Fruit fly (Drosophila melanogaster) whole organism, embryonic: ENCODE measurements around the gene Usf.

ENCODE experiments used
- Aef1 ChIP-seq: fragments of 200-800 bp; sonication (Bioruptor generic); IDR thresholded peaks from 3 replicates; pipeline ENCODE4 v1.3.6; 2022; ENCODE audit warnings: missing biosample characterization, missing genetic modification characterization
- Asciz ChIP-seq: fragments of 200-800 bp; sonication (Bioruptor generic); optimal IDR thresholded peaks from 2 replicates; lab custom pipeline; 2017; ENCODE audit warnings: missing biosample characterization, mild to moderate bottlenecking, missing genetic modification characterization, missing genetic modification reagents
- B-H1 ChIP-seq: fragments of 200-800 bp; sonication (Bioruptor generic); IDR thresholded peaks from 3 replicates; pipeline ENCODE4 v1.3.6; 2022; ENCODE audit warnings: missing biosample characterization, missing genetic modification characterization
- CG10366 ChIP-seq: fragments of 200-800 bp; sonication (Bioruptor generic); IDR thresholded peaks from 2 replicates; pipeline ENCODE4 v1.3.6; 2022; ENCODE audit warnings: missing biosample characterization, missing genetic modification characterization
- CG10431 ChIP-seq: fragments of 200-800 bp; sonication (Bioruptor generic); optimal IDR thresholded peaks from 3 replicates; lab custom pipeline; 2018; ENCODE audit warnings: missing biosample characterization, mild to moderate bottlenecking, missing genetic modification characterization
- CG10565 ChIP-seq: fragments of 200-800 bp; sonication (Bioruptor generic); optimal IDR thresholded peaks from 3 replicates; lab custom pipeline; 2016; ENCODE audit warnings: missing biosample characterization, mild to moderate bottlenecking, missing genetic modification characterization
- CG10959 ChIP-seq: fragments of 200-800 bp; sonication (Bioruptor generic); IDR thresholded peaks from 2 replicates; pipeline ENCODE4 v1.3.6; 2022; ENCODE audit warnings: missing biosample characterization, missing genetic modification characterization
- CG11723 ChIP-seq: fragments of 200-800 bp; sonication (Bioruptor generic); optimal IDR thresholded peaks from 2 replicates; lab custom pipeline; 2017; ENCODE audit warnings: missing biosample characterization, mild to moderate bottlenecking, missing genetic modification characterization
- CG12769 ChIP-seq: fragments of 200-800 bp; sonication (Bioruptor generic); optimal IDR thresholded peaks from 2 replicates; lab custom pipeline; 2019; ENCODE audit warnings: missing biosample characterization, mild to moderate bottlenecking, missing genetic modification characterization, moderate library complexity
- CG13424 ChIP-seq: fragments of 200-800 bp; sonication (Bioruptor generic); optimal IDR thresholded peaks from 2 replicates; lab custom pipeline; 2019; ENCODE audit warnings: missing biosample characterization, mild to moderate bottlenecking, missing genetic modification characterization, moderate library complexity
- CG15696 ChIP-seq: fragments of 200-800 bp; sonication (Bioruptor generic); optimal IDR thresholded peaks from 2 replicates; lab custom pipeline; 2019; ENCODE audit warnings: missing biosample characterization, mild to moderate bottlenecking, missing genetic modification characterization, moderate library complexity
- CG17328 ChIP-seq: fragments of 200-800 bp; sonication (Bioruptor generic); IDR thresholded peaks from 2 replicates; pipeline ENCODE4 v1.3.6; 2022; ENCODE audit warnings: missing biosample characterization, missing genetic modification characterization
- CG17361 ChIP-seq: fragments of 200-800 bp; sonication (Bioruptor generic); IDR thresholded peaks from 3 replicates; pipeline ENCODE4 v1.3.6; 2022; ENCODE audit warnings: missing biosample characterization, missing genetic modification characterization
- CG18619 ChIP-seq: fragments of 200-800 bp; sonication (Bioruptor generic); optimal IDR thresholded peaks from 3 replicates; lab custom pipeline; 2017; ENCODE audit warnings: missing biosample characterization, mild to moderate bottlenecking, missing genetic modification characterization
- CG2202 ChIP-seq: fragments of 200-800 bp; sonication (Bioruptor generic); optimal IDR thresholded peaks from 2 replicates; lab custom pipeline; 2018; ENCODE audit warnings: missing biosample characterization, mild to moderate bottlenecking, missing genetic modification characterization
- CG30403 ChIP-seq: fragments of 200-800 bp; sonication (Bioruptor generic); optimal IDR thresholded peaks from 3 replicates; lab custom pipeline; 2016; ENCODE audit warnings: missing biosample characterization, missing genetic modification characterization
- CG31388 ChIP-seq: fragments of 200-800 bp; sonication (Bioruptor generic); optimal IDR thresholded peaks from 2 replicates; lab custom pipeline; 2016; ENCODE audit warnings: missing biosample characterization, missing genetic modification characterization
- CG32532 ChIP-seq: fragments of 200-800 bp; sonication (Bioruptor generic); IDR thresholded peaks from 2 replicates; pipeline ENCODE4 v1.3.6; 2022; ENCODE audit warnings: missing biosample characterization, missing genetic modification characterization
- CG3838 ChIP-seq: fragments of 200-800 bp; sonication (Bioruptor generic); optimal IDR thresholded peaks from 3 replicates; lab custom pipeline; 2016; ENCODE audit warnings: missing biosample characterization, missing genetic modification characterization
- CG4328 ChIP-seq: fragments of 200-800 bp; sonication (Bioruptor generic); optimal IDR thresholded peaks from 3 replicates; lab custom pipeline; 2017; ENCODE audit warnings: missing biosample characterization, missing genetic modification reagents, missing genetic modification characterization
- CG4424 ChIP-seq: fragments of 200-800 bp; sonication (Bioruptor generic); optimal IDR thresholded peaks from 3 replicates; lab custom pipeline; 2016; ENCODE audit warnings: missing biosample characterization, missing genetic modification characterization
- CG5180 ChIP-seq: fragments of 200-800 bp; sonication (Bioruptor generic); optimal IDR thresholded peaks from 3 replicates; lab custom pipeline; 2017; ENCODE audit warnings: missing biosample characterization, missing genetic modification characterization, mild to moderate bottlenecking, moderate library complexity, missing genetic modification reagents
- CG9727 ChIP-seq: fragments of 200-800 bp; sonication (Bioruptor generic); optimal IDR thresholded peaks from 3 replicates; lab custom pipeline; 2017; ENCODE audit warnings: missing biosample characterization, mild to moderate bottlenecking, missing genetic modification characterization
- Dref ChIP-seq: fragments of 200-800 bp; sonication (Bioruptor generic); IDR thresholded peaks from 2 replicates; pipeline ENCODE4 v1.3.6; 2022; ENCODE audit warnings: missing biosample characterization, missing genetic modification characterization
- Hsf ChIP-seq: fragments of 200-800 bp; sonication (Bioruptor generic); optimal IDR thresholded peaks from 3 replicates; lab custom pipeline; 2016; ENCODE audit warnings: missing biosample characterization, missing genetic modification characterization
- MTF-1 ChIP-seq: fragments of 200-800 bp; sonication (Bioruptor generic); optimal IDR thresholded peaks from 2 replicates; lab custom pipeline; 2018; ENCODE audit warnings: missing biosample characterization, mild to moderate bottlenecking, missing genetic modification characterization, borderline replicate concordance
- Max ChIP-seq: fragments of 200-800 bp; sonication (Bioruptor generic); optimal IDR thresholded peaks from 2 replicates; lab custom pipeline; 2016; ENCODE audit warnings: missing biosample characterization, mild to moderate bottlenecking, missing genetic modification characterization
- Meics ChIP-seq: fragments of 200-800 bp; sonication (Bioruptor generic); optimal IDR thresholded peaks from 2 replicates; lab custom pipeline; 2017; ENCODE audit warnings: missing biosample characterization, mild to moderate bottlenecking, missing genetic modification characterization
- Nf-YA ChIP-seq: fragments of 200-800 bp; sonication (Bioruptor generic); IDR thresholded peaks from 2 replicates; pipeline ENCODE4 v1.3.6; 2022; ENCODE audit warnings: missing biosample characterization, missing genetic modification characterization
- Nf-YC ChIP-seq: fragments of 200-800 bp; optimal IDR thresholded peaks from 3 replicates; lab custom pipeline; 2019; ENCODE audit warnings: missing biosample characterization, mild to moderate bottlenecking, missing genetic modification characterization, moderate library complexity
- Oli ChIP-seq: fragments of 200-800 bp; sonication (Bioruptor generic); optimal IDR thresholded peaks from 2 replicates; lab custom pipeline; 2018; ENCODE audit warnings: missing biosample characterization, mild to moderate bottlenecking, missing genetic modification characterization, moderate library complexity
- Sox100B ChIP-seq: fragments of 200-800 bp; sonication (Bioruptor generic); optimal IDR thresholded peaks from 3 replicates; lab custom pipeline; 2018; ENCODE audit warnings: missing biosample characterization, mild to moderate bottlenecking, missing genetic modification characterization
- Xbp1 ChIP-seq: fragments of 200-800 bp; sonication (Bioruptor generic); optimal IDR thresholded peaks from 3 replicates; lab custom pipeline; 2016; ENCODE audit warnings: missing biosample characterization, mild to moderate bottlenecking, missing genetic modification characterization
- abd-A ChIP-seq: fragments of 200-800 bp; sonication (Bioruptor generic); optimal IDR thresholded peaks from 3 replicates; lab custom pipeline; 2019; ENCODE audit warnings: missing biosample characterization, mild to moderate bottlenecking, missing genetic modification characterization, moderate library complexity
- cwo ChIP-seq: fragments of 200-800 bp; sonication (Bioruptor generic); optimal IDR thresholded peaks from 3 replicates; lab custom pipeline; 2017; ENCODE audit warnings: missing biosample characterization, missing genetic modification characterization, mild to moderate bottlenecking, moderate library complexity, missing genetic modification reagents
- dan ChIP-seq: fragments of 200-800 bp; sonication (Bioruptor generic); IDR thresholded peaks from 2 replicates; pipeline ENCODE4 v1.3.6; 2022; ENCODE audit warnings: missing biosample characterization, missing genetic modification characterization
- dimm ChIP-seq: fragments of 200-800 bp; sonication (Bioruptor generic); IDR thresholded peaks from 2 replicates; pipeline ENCODE4 v1.3.6; 2022; ENCODE audit warnings: missing biosample characterization, missing genetic modification characterization
- dm ChIP-seq: fragments of 200-800 bp; sonication (Bioruptor generic); optimal IDR thresholded peaks from 3 replicates; lab custom pipeline; 2016; ENCODE audit warnings: missing biosample characterization, missing genetic modification characterization
- ewg ChIP-seq: fragments of 200-800 bp; sonication (Bioruptor generic); optimal IDR thresholded peaks from 3 replicates; lab custom pipeline; 2017; ENCODE audit warnings: mild to moderate bottlenecking, missing biosample characterization, missing genetic modification reagents, missing genetic modification characterization
- fru ChIP-seq: fragments of >200 bp; optimal IDR thresholded peaks from 2 replicates; lab custom pipeline; 2017
- gro ChIP-seq: fragments of 200-800 bp; sonication (Bioruptor generic); optimal IDR thresholded peaks from 2 replicates; lab custom pipeline; 2016; ENCODE audit warnings: missing biosample characterization, missing genetic modification characterization
- hth ChIP-seq: fragments of >200 bp; optimal IDR thresholded peaks from 2 replicates; lab custom pipeline; 2017; ENCODE audit warnings: inconsistent platforms
- klu ChIP-seq: fragments of 200-800 bp; sonication (Bioruptor generic); IDR thresholded peaks from 2 replicates; pipeline ENCODE4 v1.3.6; 2022; ENCODE audit warnings: missing biosample characterization, missing genetic modification characterization
- nerfin-2 ChIP-seq: fragments of 200-800 bp; sonication (Bioruptor generic); IDR thresholded peaks from 2 replicates; pipeline ENCODE4 v1.3.6; 2022; ENCODE audit warnings: missing biosample characterization, missing genetic modification characterization; ENCODE audit not compliant: partially characterized antibody
- odd ChIP-seq: fragments of 200-800 bp; sonication (Bioruptor generic); optimal IDR thresholded peaks from 2 replicates; lab custom pipeline; 2017; ENCODE audit warnings: missing biosample characterization, mild to moderate bottlenecking, missing genetic modification characterization
- pb ChIP-seq: fragments of 200-800 bp; sonication (Bioruptor generic); optimal IDR thresholded peaks from 3 replicates; lab custom pipeline; 2016; ENCODE audit warnings: missing biosample characterization, missing genetic modification characterization
- pnt ChIP-seq: fragments of 200-800 bp; sonication (Bioruptor generic); optimal IDR thresholded peaks from 3 replicates; lab custom pipeline; 2016; ENCODE audit warnings: missing biosample characterization, missing genetic modification characterization
- schlank ChIP-seq: fragments of 200-800 bp; sonication (Bioruptor generic); optimal IDR thresholded peaks from 2 replicates; lab custom pipeline; 2018; ENCODE audit warnings: missing biosample characterization, mild to moderate bottlenecking, missing genetic modification characterization
- so ChIP-seq: fragments of 200-800 bp; sonication (Bioruptor generic); IDR thresholded peaks from 3 replicates; pipeline ENCODE4 v1.3.6; 2022; ENCODE audit warnings: missing biosample characterization, missing genetic modification characterization
- tap ChIP-seq: fragments of 200-800 bp; optimal IDR thresholded peaks from 3 replicates; lab custom pipeline; 2019; ENCODE audit warnings: missing biosample characterization, mild to moderate bottlenecking, missing genetic modification characterization, moderate library complexity
- trh ChIP-seq: fragments of 200-800 bp; sonication (Bioruptor generic); optimal IDR thresholded peaks from 2 replicates; lab custom pipeline; 2016; ENCODE audit warnings: missing biosample characterization, missing genetic modification characterization
- z ChIP-seq: fragments of 200-800 bp; sonication (Bioruptor generic); IDR thresholded peaks from 3 replicates; pipeline ENCODE4 v1.3.6; 2022; ENCODE audit warnings: missing biosample characterization, missing genetic modification characterization

Usf gene

DNA sequence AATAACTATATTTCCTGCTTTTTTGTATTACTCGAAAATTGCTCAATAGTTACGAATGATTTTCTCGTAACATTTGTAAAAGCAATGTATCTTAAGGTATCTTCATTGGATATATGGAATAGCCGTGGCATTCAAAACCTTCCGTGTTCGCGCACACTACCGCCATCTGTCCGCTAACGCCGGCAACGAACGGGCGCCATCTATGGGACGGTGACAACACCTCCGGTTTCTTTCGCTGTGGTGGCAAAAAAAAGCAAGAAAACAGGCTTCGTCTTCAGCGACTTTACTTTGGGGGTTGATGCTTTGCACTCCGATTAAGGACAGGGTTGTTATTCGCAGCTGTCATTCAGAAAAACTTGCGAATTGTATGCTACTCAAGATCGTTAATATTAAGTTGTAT lies 41.5 kb downstream of the Usf start (continued):
- peak; percentile 33 for TF ChIP-seq CG5180
- peak; percentile 28 for TF ChIP-seq CG10366 (GFP tag; lab: Robert Waterston, UW)
- no peak for TF ChIP-seq CG12769 (tag; lab: Kevin White, UChicago)
- peak; percentile 2 for TF ChIP-seq dm (GFP tag; lab: Kevin White, UChicago)
- TF ChIP-seq trh, result no peak
- TF ChIP-seq CG11723, result peak; percentile 53
- no peak for TF ChIP-seq schlank (tag; lab: Kevin White, UChicago)
- no peak for TF ChIP-seq CG3838
- TF ChIP-seq CG17328 (GFP tag; lab: Robert Waterston, UW), result peak; percentile 84
- TF ChIP-seq Max, result no peak
- TF ChIP-seq pnt (GFP tag; lab: Kevin White, UChicago), result peak; percentile 44
- TF ChIP-seq ewg, result peak; percentile 61
- TF ChIP-seq cwo (GFP tag; lab: Kevin White, UChicago), result no peak
- peak; percentile 30 for TF ChIP-seq Nf-YC (tag; lab: Kevin White, UChicago)
- peak; percentile 37 for TF ChIP-seq CG13424 (tag; lab: Kevin White, UChicago)
- TF ChIP-seq CG15696 (tag; lab: Kevin White, UChicago), result peak; percentile 45
- TF ChIP-seq CG4424 (GFP tag; lab: Kevin White, UChicago), result peak; percentile 42
- no peak for TF ChIP-seq Dref (GFP tag; lab: Robert Waterston, UW)
- TF ChIP-seq abd-A (tag; lab: Kevin White, UChicago), result no peak
- TF ChIP-seq B-H1 (GFP tag; lab: Robert Waterston, UW), result no peak
- TF ChIP-seq klu (GFP tag; lab: Robert Waterston, UW), result no peak
- TF ChIP-seq Xbp1 (GFP tag; lab: Kevin White, UChicago), result peak; percentile 75
- no peak for TF ChIP-seq z (GFP tag; lab: Robert Waterston, UW)
- TF ChIP-seq Meics, result peak; percentile 34
- no peak for TF ChIP-seq CG10565 (GFP tag; lab: Kevin White, UChicago)
- peak; percentile 49 for TF ChIP-seq CG9727 (GFP tag; lab: Kevin White, UChicago)
- no peak for TF ChIP-seq CG31388
- TF ChIP-seq CG4328, result no peak
- TF ChIP-seq tap (tag; lab: Kevin White, UChicago), result no peak
- TF ChIP-seq CG10431 (GFP tag; lab: Kevin White, UChicago), result peak; percentile 81
- TF ChIP-seq MTF-1, result peak; percentile 77
- TF ChIP-seq CG30403 (GFP tag; lab: Kevin White, UChicago), result peak; percentile 49
- TF ChIP-seq CG32532, result peak; percentile 78
- TF ChIP-seq fru, result no peak
- peak; percentile 19 for TF ChIP-seq Sox100B (GFP tag; lab: Kevin White, UChicago)
- TF ChIP-seq odd (GFP tag; lab: Kevin White, UChicago), result peak; percentile 60
- no peak for TF ChIP-seq nerfin-2 (GFP tag; lab: Robert Waterston, UW)
- peak; percentile 69 for TF ChIP-seq CG10959 (GFP tag; lab: Robert Waterston, UW)
- TF ChIP-seq Hsf (GFP tag; lab: Kevin White, UChicago), result peak; percentile 55
- no peak for TF ChIP-seq Aef1 (GFP tag; lab: Robert Waterston, UW)
- TF ChIP-seq dan (GFP tag; lab: Robert Waterston, UW), result no peak
- peak; percentile 46 for TF ChIP-seq Oli (tag; lab: Kevin White, UChicago)
- TF ChIP-seq Nf-YA (GFP tag; lab: Robert Waterston, UW), result no peak
- TF ChIP-seq Asciz (GFP tag; lab: Kevin White, UChicago), result peak; percentile 17
- no peak for TF ChIP-seq hth (lab: Kevin White, UChicago)
- no peak for TF ChIP-seq gro
- peak; percentile 53 for TF ChIP-seq CG2202
- TF ChIP-seq dimm (GFP tag; lab: Robert Waterston, UW), result peak; percentile 43; the same call in 1 of the 2 replicates
- TF ChIP-seq pb (GFP tag; lab: Kevin White, UChicago), result peak; percentile 47
- TF ChIP-seq CG18619, result peak; percentile 47
- TF ChIP-seq so (GFP tag; lab: Robert Waterston, UW), result 0 out of 3 replicates have a peak, but pooled peaks have one; percentile 43
- TF ChIP-seq CG17361 (GFP tag; lab: Robert Waterston, UW), result 0 out of 3 replicates have a peak, but pooled peaks have one; percentile 16
